Fruit fly (Drosophila melanogaster) whole organism, embryonic: Measurements from ENCODE around the gene Rcd2.
A peak's percentile ranks its signal among the peaks of the same experiment; 100 is the strongest.

ENCODE experiments used
- B-H1 ChIP-seq: fragments of 200-800 bp; sonication (Bioruptor generic); IDR thresholded peaks from 3 replicates; pipeline ENCODE4 v1.3.6; 2022; ENCODE audit warnings: missing biosample characterization, missing genetic modification characterization
- BEAF-32 ChIP-seq: fragments of 200-800 bp; sonication (Bioruptor generic); optimal IDR thresholded peaks from 3 replicates; lab custom pipeline; 2017; ENCODE audit warnings: missing biosample characterization, missing genetic modification characterization, mild to moderate bottlenecking, moderate library complexity, missing genetic modification reagents
- CG10147 ChIP-seq: fragments of 200-800 bp; sonication (Bioruptor generic); optimal IDR thresholded peaks from 2 replicates; lab custom pipeline; 2019; ENCODE audit warnings: missing biosample characterization, mild to moderate bottlenecking, missing genetic modification characterization, moderate library complexity
- CG10321 ChIP-seq: fragments of 200-800 bp; sonication (Bioruptor generic); IDR thresholded peaks from 2 replicates; pipeline ENCODE4 v1.3.6; 2022; ENCODE audit warnings: missing biosample characterization, missing genetic modification characterization
- CG10979 ChIP-seq: fragments of 200-800 bp; sonication (Bioruptor generic); optimal IDR thresholded peaks from 2 replicates; lab custom pipeline; 2018; ENCODE audit warnings: missing biosample characterization, mild to moderate bottlenecking, missing genetic modification characterization, moderate library complexity
- CG11085 ChIP-seq: fragments of 200-800 bp; sonication (Bioruptor generic); IDR thresholded peaks from 2 replicates; pipeline ENCODE4 v1.3.6; 2022; ENCODE audit warnings: missing biosample characterization, missing genetic modification characterization
- CG1233 ChIP-seq: fragments of 200-800 bp; sonication (Bioruptor generic); optimal IDR thresholded peaks from 4 replicates; lab custom pipeline; 2018; ENCODE audit warnings: missing biosample characterization, mild to moderate bottlenecking, missing genetic modification characterization
- CG12769 ChIP-seq: fragments of 200-800 bp; sonication (Bioruptor generic); optimal IDR thresholded peaks from 2 replicates; lab custom pipeline; 2019; ENCODE audit warnings: missing biosample characterization, mild to moderate bottlenecking, missing genetic modification characterization, moderate library complexity
- CG12942 ChIP-seq: fragments of 200-800 bp; sonication (Bioruptor generic); optimal IDR thresholded peaks from 3 replicates; lab custom pipeline; 2016; ENCODE audit warnings: missing biosample characterization, missing genetic modification characterization
- CG15696 ChIP-seq: fragments of 200-800 bp; sonication (Bioruptor generic); optimal IDR thresholded peaks from 2 replicates; lab custom pipeline; 2019; ENCODE audit warnings: missing biosample characterization, mild to moderate bottlenecking, missing genetic modification characterization, moderate library complexity
- CG17829 ChIP-seq: fragments of 200-800 bp; optimal IDR thresholded peaks from 2 replicates; lab custom pipeline; 2019; ENCODE audit warnings: missing biosample characterization, mild to moderate bottlenecking, missing genetic modification characterization, moderate library complexity
- CG1832 ChIP-seq: fragments of 200-800 bp; sonication (Bioruptor generic); optimal IDR thresholded peaks from 2 replicates; lab custom pipeline; 2017; ENCODE audit warnings: missing biosample characterization, mild to moderate bottlenecking, missing genetic modification characterization, inconsistent platforms
- CG2120 ChIP-seq: fragments of 200-800 bp; sonication (Bioruptor generic); optimal IDR thresholded peaks from 3 replicates; lab custom pipeline; 2016; ENCODE audit warnings: missing biosample characterization, missing genetic modification characterization
- CG2199 ChIP-seq: fragments of 200-800 bp; sonication (Bioruptor generic); IDR thresholded peaks from 3 replicates; pipeline ENCODE4 v1.3.6; 2022; ENCODE audit warnings: missing biosample characterization, missing genetic modification characterization
- CG2678 ChIP-seq: fragments of 200-800 bp; sonication (Bioruptor generic); optimal IDR thresholded peaks from 3 replicates; lab custom pipeline; 2019; ENCODE audit warnings: missing biosample characterization, mild to moderate bottlenecking, missing genetic modification characterization, moderate library complexity
- CG3163 ChIP-seq: fragments of 200-800 bp; sonication (Bioruptor generic); optimal IDR thresholded peaks from 3 replicates; lab custom pipeline; 2016; ENCODE audit warnings: missing biosample characterization, missing genetic modification characterization
- CG32532 ChIP-seq: fragments of 200-800 bp; sonication (Bioruptor generic); IDR thresholded peaks from 2 replicates; pipeline ENCODE4 v1.3.6; 2022; ENCODE audit warnings: missing biosample characterization, missing genetic modification characterization
- CG4282 ChIP-seq: fragments of 200-800 bp; sonication (Bioruptor generic); optimal IDR thresholded peaks from 2 replicates; lab custom pipeline; 2016; ENCODE audit warnings: missing biosample characterization, missing genetic modification characterization
- CG6765 ChIP-seq: fragments of 200-800 bp; sonication (Bioruptor generic); optimal IDR thresholded peaks from 3 replicates; lab custom pipeline; 2017; ENCODE audit warnings: missing biosample characterization, mild to moderate bottlenecking, missing genetic modification characterization
- CG6791 ChIP-seq: fragments of 200-800 bp; sonication (Bioruptor generic); IDR thresholded peaks from 3 replicates; pipeline ENCODE4 v1.3.6; 2022; ENCODE audit warnings: missing biosample characterization, missing genetic modification characterization; ENCODE audit not compliant: partially characterized antibody
- CG7357 ChIP-seq: fragments of 200-800 bp; sonication (Bioruptor generic); IDR thresholded peaks from 3 replicates; pipeline ENCODE4 v1.3.6; 2022; ENCODE audit warnings: missing biosample characterization, missing genetic modification characterization
- CG9437 ChIP-seq: fragments of 200-800 bp; sonication (Bioruptor generic); optimal IDR thresholded peaks from 2 replicates; lab custom pipeline; 2018; ENCODE audit warnings: missing biosample characterization, mild to moderate bottlenecking, missing genetic modification characterization
- CG9817 ChIP-seq: fragments of 200-800 bp; sonication (Bioruptor generic); optimal IDR thresholded peaks from 2 replicates; lab custom pipeline; 2018; ENCODE audit warnings: missing biosample characterization, mild to moderate bottlenecking, missing genetic modification characterization, moderate library complexity
- D19A ChIP-seq: fragments of 200-800 bp; optimal IDR thresholded peaks from 3 replicates; lab custom pipeline; 2019; ENCODE audit warnings: missing biosample characterization, mild to moderate bottlenecking, missing genetic modification characterization, moderate library complexity
- Dek ChIP-seq: fragments of 200-800 bp; sonication (Bioruptor generic); optimal IDR thresholded peaks from 3 replicates; lab custom pipeline; 2019; ENCODE audit warnings: missing biosample characterization, mild to moderate bottlenecking, missing genetic modification characterization, moderate library complexity
- Dp ChIP-seq: fragments of 200-800 bp; sonication (Bioruptor generic); optimal IDR thresholded peaks from 2 replicates; lab custom pipeline; 2018; ENCODE audit warnings: missing biosample characterization, mild to moderate bottlenecking, missing genetic modification characterization, moderate library complexity
- Hand ChIP-seq: fragments of 200-800 bp; sonication (Bioruptor generic); optimal IDR thresholded peaks from 2 replicates; lab custom pipeline; 2017; ENCODE audit warnings: mild to moderate bottlenecking, missing biosample characterization, missing genetic modification reagents, missing genetic modification characterization
- Kr ChIP-seq: fragments of 200-800 bp; sonication (Bioruptor generic); optimal IDR thresholded peaks from 2 replicates; lab custom pipeline; 2017; ENCODE audit warnings: missing biosample characterization, mild to moderate bottlenecking, missing genetic modification characterization
- Lhr ChIP-seq: fragments of 200-800 bp; sonication (Bioruptor generic); optimal IDR thresholded peaks from 3 replicates; lab custom pipeline; 2017; ENCODE audit warnings: mild to moderate bottlenecking, missing biosample characterization, missing genetic modification reagents, missing genetic modification characterization
- MTF-1 ChIP-seq: fragments of 200-800 bp; sonication (Bioruptor generic); optimal IDR thresholded peaks from 2 replicates; lab custom pipeline; 2018; ENCODE audit warnings: missing biosample characterization, mild to moderate bottlenecking, missing genetic modification characterization, borderline replicate concordance
- Med ChIP-seq: fragments of 200-800 bp; sonication (Bioruptor generic); peaks from one replicate; lab custom pipeline; 2016; ENCODE audit warnings: missing biosample characterization, missing genetic modification characterization, mild to moderate bottlenecking, inconsistent platforms, moderate library complexity
- PHDP ChIP-seq: fragments of 200-800 bp; sonication (Bioruptor generic); optimal IDR thresholded peaks from 3 replicates; lab custom pipeline; 2018; ENCODE audit warnings: missing biosample characterization, mild to moderate bottlenecking, missing genetic modification characterization, moderate library complexity
- Spps ChIP-seq: fragments of 200-800 bp; sonication (Bioruptor generic); optimal IDR thresholded peaks from 2 replicates; lab custom pipeline; 2018; ENCODE audit warnings: missing biosample characterization, mild to moderate bottlenecking, missing genetic modification characterization
- abd-A ChIP-seq: fragments of 200-800 bp; sonication (Bioruptor generic); optimal IDR thresholded peaks from 3 replicates; lab custom pipeline; 2019; ENCODE audit warnings: missing biosample characterization, mild to moderate bottlenecking, missing genetic modification characterization, moderate library complexity
- eve ChIP-seq, 2 experiments: fragments of >200 bp; optimal IDR thresholded peaks; 2 replicates each; lab custom pipeline; 2017; ENCODE audit warnings: missing biosample characterization in 2 of 2, missing genetic modification characterization in 2 of 2
- fu2 ChIP-seq: fragments of 200-800 bp; sonication (Bioruptor generic); optimal IDR thresholded peaks from 2 replicates; lab custom pipeline; 2016; ENCODE audit warnings: missing biosample characterization, missing genetic modification characterization
- gsb-n ChIP-seq: fragments of 200-800 bp; sonication (Bioruptor generic); optimal IDR thresholded peaks from 3 replicates; lab custom pipeline; 2018; ENCODE audit warnings: missing biosample characterization, mild to moderate bottlenecking, missing genetic modification characterization
- hbn ChIP-seq: fragments of 200-800 bp; sonication (Bioruptor generic); IDR thresholded peaks from 2 replicates; pipeline ENCODE4 v1.3.6; 2022; ENCODE audit warnings: missing biosample characterization, missing genetic modification characterization; ENCODE audit not compliant: partially characterized antibody
- her ChIP-seq: fragments of 200-800 bp; sonication (Bioruptor generic); optimal IDR thresholded peaks from 2 replicates; lab custom pipeline; 2016; ENCODE audit warnings: missing biosample characterization, missing genetic modification characterization
- hth ChIP-seq: fragments of >200 bp; optimal IDR thresholded peaks from 2 replicates; lab custom pipeline; 2017; ENCODE audit warnings: inconsistent platforms
- lbe ChIP-seq: fragments of 200-800 bp; sonication (Bioruptor generic); optimal IDR thresholded peaks from 2 replicates; lab custom pipeline; 2016; ENCODE audit warnings: missing biosample characterization, mild to moderate bottlenecking, missing genetic modification characterization
- mirr ChIP-seq: fragments of 200-800 bp; sonication (Bioruptor generic); optimal IDR thresholded peaks from 3 replicates; lab custom pipeline; 2018; ENCODE audit warnings: missing biosample characterization, mild to moderate bottlenecking, missing genetic modification characterization
- pita ChIP-seq: fragments of 200-800 bp; sonication (Bioruptor generic); optimal IDR thresholded peaks from 2 replicates; lab custom pipeline; 2017; ENCODE audit warnings: missing biosample characterization, mild to moderate bottlenecking, missing genetic modification characterization
- repo ChIP-seq: fragments of 200-800 bp; sonication (Bioruptor generic); optimal IDR thresholded peaks from 2 replicates; lab custom pipeline; 2016; ENCODE audit warnings: missing biosample characterization, missing genetic modification characterization
- ro ChIP-seq: fragments of 200-800 bp; sonication (Bioruptor generic); IDR thresholded peaks from 2 replicates; pipeline ENCODE4 v1.3.6; 2022; ENCODE audit warnings: missing biosample characterization, missing genetic modification characterization
- sna ChIP-seq: fragments of 200-800 bp; sonication (Bioruptor generic); IDR thresholded peaks from 2 replicates; pipeline ENCODE4 v1.3.6; 2022; ENCODE audit warnings: missing biosample characterization, missing genetic modification characterization; ENCODE audit not compliant: partially characterized antibody
- trh ChIP-seq: fragments of 200-800 bp; sonication (Bioruptor generic); optimal IDR thresholded peaks from 2 replicates; lab custom pipeline; 2016; ENCODE audit warnings: missing biosample characterization, missing genetic modification characterization
- zf30C ChIP-seq: fragments of 200-800 bp; sonication (Bioruptor generic); optimal IDR thresholded peaks from 3 replicates; lab custom pipeline; 2018; ENCODE audit warnings: missing biosample characterization, mild to moderate bottlenecking, missing genetic modification characterization

Rcd2 gene

DNA sequence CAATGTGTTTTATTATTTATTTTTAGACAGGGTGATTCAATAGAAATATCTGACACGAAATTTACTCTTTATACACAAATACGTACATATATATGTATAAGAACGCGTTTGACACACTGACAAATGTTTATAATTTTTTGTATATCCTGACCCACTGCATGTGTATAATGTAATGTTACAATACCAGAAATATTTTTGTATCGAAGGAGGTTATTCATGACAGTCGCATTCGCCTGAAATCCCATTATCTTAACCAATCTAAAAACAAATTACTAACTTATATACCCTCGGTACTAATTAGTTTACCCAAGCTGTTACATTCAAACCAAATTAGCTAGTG lies 46.0 kb downstream of the Rcd2 start (continued):
- TF ChIP-seq Dp (GFP tag; lab: Kevin White, UChicago) (no peak), CG9817 (tag; lab: Kevin White, UChicago) (no peak), CG6765 (GFP tag; lab: Kevin White, UChicago) (no peak), CG15696 (tag; lab: Kevin White, UChicago) (no peak), eve (GFP tag; optimal IDR thresholded peaks at IDR 0.05; lab: Kevin White, UChicago) (no peak), CG4282 (GFP tag; lab: Kevin White, UChicago) (no peak), Kr (no peak), CG6791 (GFP tag; lab: Robert Waterston, UW) (no peak), Lhr (GFP tag; lab: Kevin White, UChicago) (no peak), CG12942 (GFP tag; lab: Kevin White, UChicago) (no peak), CG1233 (GFP tag; lab: Kevin White, UChicago) (no peak), her (GFP tag; lab: Kevin White, UChicago) (no peak), CG11085 (GFP tag; lab: Robert Waterston, UW) (peak; percentile 18; the same call in 1 of the 2 replicates), fu2 (GFP tag; lab: Kevin White, UChicago) (no peak), mirr (GFP tag; lab: Kevin White, UChicago) (no peak), D19A (tag; lab: Kevin White, UChicago) (no peak), CG10321 (GFP tag; lab: Robert Waterston, UW) (no peak), B-H1 (GFP tag; lab: Robert Waterston, UW) (no peak), repo (GFP tag; lab: Kevin White, UChicago) (no peak), CG3163 (no peak), CG17829 (tag; lab: Kevin White, UChicago) (peak; percentile 16), pita (GFP tag; lab: Kevin White, UChicago) (no peak), MTF-1 (no peak), Med (GFP tag; lab: Kevin White, UChicago) (peak; percentile 64), trh (GFP tag; lab: Kevin White, UChicago) (no peak), CG2678 (tag; lab: Kevin White, UChicago) (peak; percentile 63), CG2199 (GFP tag; lab: Robert Waterston, UW) (no peak), CG10147 (GFP tag; lab: Kevin White, UChicago) (peak; percentile 4), sna (GFP tag; lab: Robert Waterston, UW) (no peak), Dek (tag; lab: Kevin White, UChicago) (peak; percentile 30), ro (no peak), CG32532 (GFP tag; lab: Robert Waterston, UW) (no peak; the same call in 1 of the 2 replicates), gsb-n (tag; lab: Kevin White, UChicago) (peak; percentile 30), CG1832 (GFP tag; lab: Kevin White, UChicago) (no peak), hth (no peak), zf30C (GFP tag; lab: Kevin White, UChicago) (no peak), abd-A (tag; lab: Kevin White, UChicago) (no peak), CG9437 (no peak), CG10979 (tag; lab: Kevin White, UChicago) (no peak), CG12769 (no peak), lbe (GFP tag; lab: Kevin White, UChicago) (no peak), Hand (GFP tag; lab: Kevin White, UChicago) (peak; percentile 21), PHDP (tag; lab: Kevin White, UChicago) (peak; percentile 48), BEAF-32 (no peak), CG2120 (peak; percentile 36), Spps (tag; lab: Kevin White, UChicago) (no peak), hbn (GFP tag; lab: Robert Waterston, UW) (no peak), CG7357 (no peak)
